Fruit fly (Drosophila melanogaster) whole organism, embryonic: ENCODE measurements around the gene CheB38b.

Experiments used
- Atf-2 ChIP-seq: fragments of 200-800 bp; sonication (Bioruptor generic); optimal IDR thresholded peaks from 2 replicates; lab custom pipeline; 2016; ENCODE audit warnings: missing biosample characterization, missing genetic modification characterization
- Atf3 ChIP-seq: fragments of 200-800 bp; sonication (Bioruptor generic); optimal IDR thresholded peaks from 3 replicates; lab custom pipeline; 2016; ENCODE audit warnings: missing biosample characterization, missing genetic modification characterization
- CG10543 ChIP-seq: fragments of 200-800 bp; sonication (Bioruptor generic); optimal IDR thresholded peaks from 3 replicates; lab custom pipeline; 2017; ENCODE audit warnings: missing biosample characterization, mild to moderate bottlenecking, missing genetic modification characterization, moderate library complexity
- CG10959 ChIP-seq: fragments of 200-800 bp; sonication (Bioruptor generic); IDR thresholded peaks from 2 replicates; pipeline ENCODE4 v1.3.6; 2022; ENCODE audit warnings: missing biosample characterization, missing genetic modification characterization
- CG11560 ChIP-seq: fragments of 200-800 bp; sonication (Bioruptor generic); IDR thresholded peaks from 3 replicates; pipeline ENCODE4 v1.3.6; 2022; ENCODE audit warnings: missing biosample characterization, missing genetic modification characterization
- CG11723 ChIP-seq: fragments of 200-800 bp; sonication (Bioruptor generic); optimal IDR thresholded peaks from 2 replicates; lab custom pipeline; 2017; ENCODE audit warnings: missing biosample characterization, mild to moderate bottlenecking, missing genetic modification characterization
- CG12236 ChIP-seq: fragments of 200-800 bp; sonication (Bioruptor generic); optimal IDR thresholded peaks from 2 replicates; lab custom pipeline; 2016; ENCODE audit warnings: missing biosample characterization, missing genetic modification characterization
- CG13296 ChIP-seq: fragments of 200-800 bp; sonication (Bioruptor generic); optimal IDR thresholded peaks from 3 replicates; lab custom pipeline; 2018; ENCODE audit warnings: missing biosample characterization, mild to moderate bottlenecking, missing genetic modification characterization
- CG13424 ChIP-seq: fragments of 200-800 bp; sonication (Bioruptor generic); optimal IDR thresholded peaks from 2 replicates; lab custom pipeline; 2019; ENCODE audit warnings: missing biosample characterization, mild to moderate bottlenecking, missing genetic modification characterization, moderate library complexity
- CG13624 ChIP-seq: fragments of 200-800 bp; sonication (Bioruptor generic); optimal IDR thresholded peaks from 2 replicates; lab custom pipeline; 2016; ENCODE audit warnings: missing biosample characterization, missing genetic modification characterization
- CG14050 ChIP-seq: fragments of 200-800 bp; sonication (Bioruptor generic); IDR thresholded peaks from 3 replicates; pipeline ENCODE4 v1.3.6; 2022; ENCODE audit warnings: missing biosample characterization, missing genetic modification characterization
- CG18262 ChIP-seq: fragments of 200-800 bp; optimal IDR thresholded peaks from 3 replicates; lab custom pipeline; 2019; ENCODE audit warnings: missing biosample characterization, mild to moderate bottlenecking, missing genetic modification characterization, moderate library complexity
- CG2712 ChIP-seq: fragments of 200-800 bp; optimal IDR thresholded peaks from 3 replicates; lab custom pipeline; 2019; ENCODE audit warnings: missing biosample characterization, mild to moderate bottlenecking, missing genetic modification characterization, moderate library complexity
- CG32772 ChIP-seq: fragments of 200-800 bp; sonication (Bioruptor generic); IDR thresholded peaks from 2 replicates; pipeline ENCODE4 v1.3.6; 2022; ENCODE audit warnings: missing biosample characterization, missing genetic modification characterization
- CG34224 ChIP-seq: fragments of 200-800 bp; sonication (Bioruptor generic); IDR thresholded peaks from 3 replicates; pipeline ENCODE4 v1.3.6; 2022; ENCODE audit warnings: missing biosample characterization, missing genetic modification characterization; ENCODE audit not compliant: partially characterized antibody
- CG4282 ChIP-seq: fragments of 200-800 bp; sonication (Bioruptor generic); optimal IDR thresholded peaks from 2 replicates; lab custom pipeline; 2016; ENCODE audit warnings: missing biosample characterization, missing genetic modification characterization
- CG5953 ChIP-seq: fragments of 200-800 bp; sonication (Bioruptor generic); IDR thresholded peaks from 2 replicates; pipeline ENCODE4 v1.3.6; 2022; ENCODE audit warnings: missing biosample characterization, missing genetic modification characterization
- CG6175 ChIP-seq: fragments of 200-800 bp; sonication (Bioruptor generic); IDR thresholded peaks from 3 replicates; pipeline ENCODE4 v1.3.6; 2022; ENCODE audit warnings: missing biosample characterization, missing genetic modification characterization
- CG6254 ChIP-seq: fragments of 200-800 bp; sonication (Bioruptor generic); optimal IDR thresholded peaks from 3 replicates; lab custom pipeline; 2017; ENCODE audit warnings: mild to moderate bottlenecking, missing biosample characterization, missing genetic modification reagents, missing genetic modification characterization
- CG6654 ChIP-seq: fragments of 200-800 bp; sonication (Bioruptor generic); optimal IDR thresholded peaks from 2 replicates; lab custom pipeline; 2017; ENCODE audit warnings: missing biosample characterization, mild to moderate bottlenecking, missing genetic modification characterization
- CG6683 ChIP-seq: fragments of 200-800 bp; sonication (Bioruptor generic); optimal IDR thresholded peaks from 2 replicates; lab custom pipeline; 2017; ENCODE audit warnings: missing biosample characterization, mild to moderate bottlenecking, missing genetic modification characterization, missing genetic modification reagents
- CG8478 ChIP-seq: fragments of >200 bp; optimal IDR thresholded peaks from 2 replicates; lab custom pipeline; 2018
- CG8765 ChIP-seq: fragments of 200-800 bp; sonication (Bioruptor generic); IDR thresholded peaks from 2 replicates; pipeline ENCODE4 v1.3.6; 2022; ENCODE audit warnings: missing biosample characterization, missing genetic modification characterization
- CG9727 ChIP-seq: fragments of 200-800 bp; sonication (Bioruptor generic); optimal IDR thresholded peaks from 3 replicates; lab custom pipeline; 2017; ENCODE audit warnings: missing biosample characterization, mild to moderate bottlenecking, missing genetic modification characterization
- CTCF ChIP-seq: fragments of 200-800 bp; sonication (Bioruptor generic); optimal IDR thresholded peaks from 2 replicates; lab custom pipeline; 2017; ENCODE audit warnings: missing biosample characterization, mild to moderate bottlenecking, missing genetic modification characterization, moderate library complexity
- Camta ChIP-seq: fragments of 200-800 bp; sonication (Bioruptor generic); optimal IDR thresholded peaks from 2 replicates; lab custom pipeline; 2016; ENCODE audit warnings: missing biosample characterization, missing genetic modification characterization
- CoRest ChIP-seq: fragments of 200-800 bp; sonication (Bioruptor generic); optimal IDR thresholded peaks from 3 replicates; lab custom pipeline; 2018; ENCODE audit warnings: missing biosample characterization, mild to moderate bottlenecking, missing genetic modification characterization, moderate library complexity
- Dref ChIP-seq: fragments of 200-800 bp; sonication (Bioruptor generic); IDR thresholded peaks from 2 replicates; pipeline ENCODE4 v1.3.6; 2022; ENCODE audit warnings: missing biosample characterization, missing genetic modification characterization
- Drgx ChIP-seq: fragments of 200-800 bp; sonication (Bioruptor generic); IDR thresholded peaks from 2 replicates; pipeline ENCODE4 v1.3.6; 2022; ENCODE audit warnings: missing biosample characterization, missing genetic modification characterization
- Fer1 ChIP-seq: fragments of 200-800 bp; sonication (Bioruptor generic); optimal IDR thresholded peaks from 2 replicates; lab custom pipeline; 2017; ENCODE audit warnings: missing biosample characterization, mild to moderate bottlenecking, missing genetic modification characterization
- Jarid2 ChIP-seq: fragments of 200-800 bp; sonication (Bioruptor generic); optimal IDR thresholded peaks from 3 replicates; lab custom pipeline; 2017; ENCODE audit warnings: mild to moderate bottlenecking, missing biosample characterization, missing genetic modification reagents, missing genetic modification characterization
- Lhr ChIP-seq: fragments of 200-800 bp; sonication (Bioruptor generic); optimal IDR thresholded peaks from 3 replicates; lab custom pipeline; 2017; ENCODE audit warnings: mild to moderate bottlenecking, missing biosample characterization, missing genetic modification reagents, missing genetic modification characterization
- Med ChIP-seq: fragments of 200-800 bp; sonication (Bioruptor generic); peaks from one replicate; lab custom pipeline; 2016; ENCODE audit warnings: missing biosample characterization, missing genetic modification characterization, mild to moderate bottlenecking, inconsistent platforms, moderate library complexity
- Nf-YB ChIP-seq: fragments of 200-800 bp; sonication (Bioruptor generic); optimal IDR thresholded peaks from 3 replicates; lab custom pipeline; 2019; ENCODE audit warnings: missing biosample characterization, mild to moderate bottlenecking, missing genetic modification characterization, moderate library complexity
- Opbp ChIP-seq: fragments of 200-800 bp; sonication (Bioruptor generic); IDR thresholded peaks from 3 replicates; pipeline ENCODE4 v1.3.6; 2022; ENCODE audit warnings: missing biosample characterization, missing genetic modification characterization; ENCODE audit not compliant: partially characterized antibody
- aop ChIP-seq: fragments of 200-800 bp; sonication (Bioruptor generic); IDR thresholded peaks from 2 replicates; pipeline ENCODE4 v1.3.6; 2022; ENCODE audit warnings: missing biosample characterization, missing genetic modification characterization
- ash1 ChIP-seq: fragments of 200-800 bp; sonication (Bioruptor generic); optimal IDR thresholded peaks from 2 replicates; lab custom pipeline; 2018; ENCODE audit warnings: missing biosample characterization, mild to moderate bottlenecking, missing genetic modification characterization
- ato ChIP-seq: fragments of 200-800 bp; sonication (Bioruptor generic); IDR thresholded peaks from 2 replicates; pipeline ENCODE4 v1.3.6; 2022; ENCODE audit warnings: missing biosample characterization, missing genetic modification characterization; ENCODE audit not compliant: partially characterized antibody
- btn ChIP-seq: fragments of 200-800 bp; sonication (Bioruptor generic); optimal IDR thresholded peaks from 2 replicates; lab custom pipeline; 2016; ENCODE audit warnings: missing biosample characterization, missing genetic modification characterization
- emc ChIP-seq: fragments of 200-800 bp; sonication (Bioruptor generic); optimal IDR thresholded peaks from 2 replicates; lab custom pipeline; 2016; ENCODE audit warnings: missing biosample characterization, missing genetic modification characterization
- fd64A ChIP-seq: fragments of 200-800 bp; sonication (Bioruptor generic); optimal IDR thresholded peaks from 3 replicates; lab custom pipeline; 2018; ENCODE audit warnings: missing biosample characterization, mild to moderate bottlenecking, missing genetic modification characterization
- ham ChIP-seq: fragments of 200-800 bp; sonication (Bioruptor generic); IDR thresholded peaks from 2 replicates; pipeline ENCODE4 v1.3.6; 2022; ENCODE audit warnings: missing biosample characterization, missing genetic modification characterization
- inv ChIP-seq: fragments of 200-800 bp; sonication (Bioruptor generic); IDR thresholded peaks from 2 replicates; pipeline ENCODE4 v1.3.6; 2022; ENCODE audit warnings: missing biosample characterization, missing genetic modification characterization; ENCODE audit not compliant: partially characterized antibody
- kay ChIP-seq: fragments of 200-800 bp; sonication (Bioruptor generic); optimal IDR thresholded peaks from 2 replicates; lab custom pipeline; 2016; ENCODE audit warnings: missing biosample characterization, missing genetic modification characterization
- lov ChIP-seq, 2 experiments: fragments of 200-800 bp in 1 of 2; fragments of >200 bp in 1 of 2; sonication (Bioruptor generic) in 1 of 2; IDR thresholded peaks in 1 of 2; optimal IDR thresholded peaks in 1 of 2; 2 replicates in 1 of 2; 3 replicates in 1 of 2; pipeline versions ENCODE4 v1.3.6 to Lab custom; 2017 to 2022; ENCODE audit warnings: missing biosample characterization in 1 of 2, missing genetic modification characterization in 1 of 2
- pho ChIP-seq: fragments of 200-800 bp; sonication (Bioruptor generic); optimal IDR thresholded peaks from 2 replicates; lab custom pipeline; 2016; ENCODE audit warnings: missing biosample characterization, missing genetic modification characterization
- slou ChIP-seq: fragments of 200-800 bp; sonication (Bioruptor generic); optimal IDR thresholded peaks from 3 replicates; lab custom pipeline; 2016; ENCODE audit warnings: missing biosample characterization, missing genetic modification characterization
- sob ChIP-seq: fragments of 200-800 bp; sonication (Bioruptor generic); IDR thresholded peaks from 2 replicates; pipeline ENCODE4 v1.3.6; 2022; ENCODE audit warnings: missing biosample characterization, missing genetic modification characterization
- tup ChIP-seq: fragments of 200-800 bp; sonication (Bioruptor generic); optimal IDR thresholded peaks from 2 replicates; lab custom pipeline; 2016; ENCODE audit warnings: missing biosample characterization, mild to moderate bottlenecking, missing genetic modification characterization, moderate library complexity
- vvl ChIP-seq: fragments of 200-800 bp; sonication (Bioruptor generic); IDR thresholded peaks from 2 replicates; pipeline ENCODE4 v1.3.6; 2022; ENCODE audit warnings: missing biosample characterization, missing genetic modification characterization

The CheB38b gene

DNA sequence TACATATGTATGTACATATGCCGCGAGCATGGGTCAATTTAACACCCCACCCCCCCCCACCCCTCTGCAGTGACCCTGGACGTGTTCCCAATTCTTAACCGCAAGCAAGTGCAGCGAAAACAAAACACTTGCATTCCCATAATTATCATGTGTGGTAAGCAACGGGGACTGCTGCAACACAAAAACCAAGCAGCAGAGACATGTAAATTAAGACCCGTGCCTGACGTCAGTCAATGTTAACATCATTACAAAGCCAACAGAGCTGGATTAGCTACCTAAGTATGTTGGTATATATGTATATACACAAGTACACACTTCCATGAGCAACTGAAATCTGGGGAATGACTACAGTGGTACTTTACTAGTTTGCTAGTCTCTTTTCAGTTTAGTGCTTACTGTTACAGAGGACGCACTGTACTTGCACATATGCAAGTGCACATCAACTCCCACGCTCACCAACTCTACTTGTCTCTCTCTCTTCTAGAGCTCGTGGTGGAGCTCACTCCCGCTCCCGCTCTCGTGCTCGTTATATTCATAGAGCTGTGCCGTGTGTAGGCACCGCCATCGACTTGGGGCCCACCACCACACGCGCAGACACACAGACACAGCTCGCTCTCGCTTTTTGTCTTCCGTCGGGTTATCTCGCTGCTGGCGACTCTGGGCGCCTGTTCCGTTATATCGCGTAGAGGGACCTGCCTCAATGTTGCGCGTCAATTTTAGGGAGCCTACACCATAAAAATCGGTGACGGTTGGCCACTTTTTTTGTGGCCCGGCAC, 4.4 kb upstream of the CheB38b start (continued):
- TF ChIP-seq Lhr (GFP tag; lab: Kevin White, UChicago) (peak; percentile 23), emc (GFP tag; lab: Kevin White, UChicago) (no peak), Opbp (peak; percentile 48; the same call in 1 of the 3 replicates), CG6654 (no peak), Atf3 (GFP tag; lab: Kevin White, UChicago) (no peak), inv (no peak), CG4282 (GFP tag; lab: Kevin White, UChicago) (no peak), CG5953 (no peak), ash1 (no peak), lov (optimal IDR thresholded peaks at IDR 0.05; lab: Kevin White, UChicago) (no peak), lov (GFP tag; IDR thresholded peaks at IDR 0.05; lab: Robert Waterston, UW) (no peak), CG6254 (GFP tag; lab: Kevin White, UChicago) (no peak), CG13624 (GFP tag; lab: Kevin White, UChicago) (no peak), ham (no peak), Dref (GFP tag; lab: Robert Waterston, UW) (no peak), CG32772 (GFP tag; lab: Robert Waterston, UW) (no peak), tup (no peak), CG8478 (lab: Kevin White, UChicago) (no peak), CG2712 (tag; lab: Kevin White, UChicago) (peak; percentile 13), CG11723 (GFP tag; lab: Kevin White, UChicago) (no peak), CG13296 (GFP tag; lab: Kevin White, UChicago) (no peak), CG11560 (tag; lab: Robert Waterston, UW) (no peak), pho (GFP tag; lab: Kevin White, UChicago) (no peak), CG10543 (GFP tag; lab: Kevin White, UChicago) (peak; percentile 83), sob (GFP tag; lab: Robert Waterston, UW) (no peak; the same call in 1 of the 2 replicates), Fer1 (peak; percentile 56), CG6683 (GFP tag; lab: Kevin White, UChicago) (no peak), CG34224 (no peak; the same call in 2 of the 3 replicates), CG6175 (peak; percentile 91), Jarid2 (GFP tag; lab: Kevin White, UChicago) (no peak), Drgx (GFP tag; lab: Robert Waterston, UW) (peak; percentile 77), CG12236 (GFP tag; lab: Kevin White, UChicago) (no peak), CG14050 (GFP tag; lab: Robert Waterston, UW) (no peak), ato (GFP tag; lab: Robert Waterston, UW) (0 out of 2 replicates have a peak, but pooled peaks have one; percentile 50), CTCF (GFP tag; lab: Kevin White, UChicago) (no peak), CG9727 (GFP tag; lab: Kevin White, UChicago) (no peak), kay (GFP tag; lab: Kevin White, UChicago) (no peak), CoRest (tag; lab: Kevin White, UChicago) (no peak), Med (GFP tag; lab: Kevin White, UChicago) (peak; percentile 87), aop (GFP tag; lab: Robert Waterston, UW) (no peak), CG13424 (tag; lab: Kevin White, UChicago) (no peak), CG8765 (GFP tag; lab: Robert Waterston, UW) (no peak), btn (no peak), CG10959 (GFP tag; lab: Robert Waterston, UW) (no peak), slou (GFP tag; lab: Kevin White, UChicago) (no peak), Nf-YB (GFP tag; lab: Kevin White, UChicago) (no peak), vvl (GFP tag; lab: Robert Waterston, UW) (no peak; the same call in 1 of the 2 replicates), fd64A (GFP tag; lab: Kevin White, UChicago) (no peak), Camta (GFP tag; lab: Kevin White, UChicago) (no peak), Atf-2 (GFP tag; lab: Kevin White, UChicago) (no peak), CG18262 (tag; lab: Kevin White, UChicago) (peak; percentile 14)
